Fruit fly (Drosophila melanogaster): ENCODE measurements around the gene Ir92a.

The Ir92a gene

dm6 chr3R:20338673-20339072 lies at the start of gene Ir92a:
TSS of gene Ir92a (plus strand) at chr3R:20338973.
- TF ChIP-seq CG17801 (GFP tag; optimal IDR thresholded peaks at IDR 0.05; ENCODE audit: partially characterized antibody) = no peak

dm6 chr3R:20291106-20291505 lies 47.7 kb upstream of the Ir92a start:
- TF ChIP-seq CG17801 (GFP tag; optimal IDR thresholded peaks at IDR 0.05; ENCODE audit: partially characterized antibody) = no peak

DNA sequence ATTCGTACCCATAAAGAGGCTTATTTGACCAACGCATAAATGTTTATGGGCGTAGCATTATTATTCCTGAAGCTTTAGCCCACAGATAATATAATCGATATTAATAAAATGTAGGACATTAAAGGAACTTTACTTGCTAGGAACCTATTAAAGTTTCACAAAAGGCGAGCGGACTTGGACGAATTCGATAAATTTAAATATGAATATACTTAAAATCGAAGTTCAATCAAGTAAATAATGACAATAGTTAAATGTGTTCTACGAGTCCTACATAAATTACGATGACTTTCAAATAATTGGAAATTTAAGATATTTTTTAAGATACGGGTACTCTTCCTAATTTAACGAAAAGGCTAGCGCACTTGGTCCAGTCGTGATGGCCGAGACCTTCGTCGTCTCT lies 47.2 kb upstream of the Ir92a start:
- TF ChIP-seq CG17801 (GFP tag; optimal IDR thresholded peaks at IDR 0.05; ENCODE audit: partially characterized antibody) = no peak

dm6 chr3R:20292030-20292879 lies 46.5 kb upstream of the Ir92a start:
- TF ChIP-seq CG17801 (GFP tag; optimal IDR thresholded peaks at IDR 0.05; ENCODE audit: partially characterized antibody) = peak; percentile 14

dm6 chr3R:20292880-20293491 lies 45.8 kb upstream of the Ir92a start:
- TF ChIP-seq CG17801 (GFP tag; optimal IDR thresholded peaks at IDR 0.05; ENCODE audit: partially characterized antibody) = no peak

- TF ChIP-seq CG17801 (GFP tag; optimal IDR thresholded peaks at IDR 0.05; ENCODE audit: partially characterized antibody) = no peak
Observed at dm6 chr3R:20293661-20294060, 45.1 kb upstream of the Ir92a start.

DNA sequence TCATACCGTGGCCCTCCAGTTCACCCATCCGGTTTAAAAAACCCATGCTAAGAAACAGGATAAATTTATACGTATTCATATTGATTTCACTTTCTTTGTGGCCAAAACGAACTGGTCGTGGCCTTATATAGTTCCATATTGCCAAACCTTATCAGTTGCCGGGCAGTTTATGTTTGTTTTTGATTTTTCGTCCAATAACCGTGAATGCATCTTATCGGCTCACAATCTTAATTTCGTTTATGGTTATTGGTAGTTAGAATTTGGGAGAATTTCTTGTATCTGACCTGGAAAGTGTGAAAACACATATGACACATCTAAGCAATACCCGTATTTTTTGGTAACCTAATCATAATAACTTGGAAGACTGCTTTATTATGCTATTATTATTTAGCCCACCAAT lies 33.9 kb upstream of the Ir92a start, which contains the start of gene CG4367:
CG4367 (minus strand) TSS at position 101 of the 400 bp plus-strand sequence.
- no peak for TF ChIP-seq CG17801 (GFP tag; optimal IDR thresholded peaks at IDR 0.05; ENCODE audit: partially characterized antibody)

DNA sequence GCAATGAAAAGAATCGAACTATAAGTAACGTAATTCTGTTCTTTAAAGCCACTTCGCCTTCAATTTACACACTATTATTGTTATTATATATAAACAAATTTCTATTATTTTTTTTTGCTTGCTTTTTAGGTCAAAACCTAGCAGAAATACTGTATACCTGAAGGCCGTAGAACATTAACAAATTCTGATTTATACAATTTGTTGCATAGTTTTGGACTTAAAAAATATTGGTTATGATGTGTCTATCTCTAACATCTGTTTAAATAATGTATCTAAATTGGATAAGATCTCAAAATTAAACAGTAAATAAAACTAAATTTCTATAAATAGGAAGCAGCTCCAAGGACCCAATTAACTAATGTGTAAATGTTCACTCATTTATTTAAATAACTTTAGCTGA lies 32.9 kb upstream of the Ir92a start:
- peak; percentile 49 for TF ChIP-seq CG17801 (GFP tag; optimal IDR thresholded peaks at IDR 0.05; ENCODE audit: partially characterized antibody)

DNA sequence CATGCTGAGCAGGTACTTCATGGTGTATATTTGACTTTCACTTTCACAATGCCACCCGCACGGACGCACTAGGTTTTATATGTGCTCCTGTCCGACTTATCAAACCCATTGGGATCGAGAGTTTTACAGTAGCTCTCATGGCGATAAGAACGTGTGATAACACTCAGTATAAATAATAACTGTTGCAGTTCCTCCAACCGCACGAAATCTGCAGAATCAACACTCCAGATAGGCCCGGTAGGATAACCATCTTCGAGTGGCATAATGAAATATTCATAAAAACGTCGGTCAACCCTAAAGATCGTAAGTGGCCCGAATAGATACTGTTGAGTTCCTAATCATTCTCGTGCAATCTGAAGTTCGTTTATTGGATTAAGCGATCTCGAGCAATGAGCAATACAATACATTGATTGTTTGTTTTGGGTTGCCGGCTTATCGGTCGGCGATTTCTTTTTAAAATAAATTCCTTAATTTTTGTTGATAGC lies 31.2 kb upstream of the Ir92a start, which contains the start of gene CG4362:
CG4362 (minus strand) TSS at position 51 of the 485 bp plus-strand sequence.
- TF ChIP-seq CG17801 (GFP tag; optimal IDR thresholded peaks at IDR 0.05; ENCODE audit: partially characterized antibody) = no peak

dm6 chr3R:20308972-20309660 lies 29.7 kb upstream of the Ir92a start, which contains the start of gene Orp8:
TSS of gene Orp8 (plus strand) at chr3R:20309344.
- TF ChIP-seq CG17801 (GFP tag; optimal IDR thresholded peaks at IDR 0.05; ENCODE audit: partially characterized antibody) = peak; percentile 87

DNA sequence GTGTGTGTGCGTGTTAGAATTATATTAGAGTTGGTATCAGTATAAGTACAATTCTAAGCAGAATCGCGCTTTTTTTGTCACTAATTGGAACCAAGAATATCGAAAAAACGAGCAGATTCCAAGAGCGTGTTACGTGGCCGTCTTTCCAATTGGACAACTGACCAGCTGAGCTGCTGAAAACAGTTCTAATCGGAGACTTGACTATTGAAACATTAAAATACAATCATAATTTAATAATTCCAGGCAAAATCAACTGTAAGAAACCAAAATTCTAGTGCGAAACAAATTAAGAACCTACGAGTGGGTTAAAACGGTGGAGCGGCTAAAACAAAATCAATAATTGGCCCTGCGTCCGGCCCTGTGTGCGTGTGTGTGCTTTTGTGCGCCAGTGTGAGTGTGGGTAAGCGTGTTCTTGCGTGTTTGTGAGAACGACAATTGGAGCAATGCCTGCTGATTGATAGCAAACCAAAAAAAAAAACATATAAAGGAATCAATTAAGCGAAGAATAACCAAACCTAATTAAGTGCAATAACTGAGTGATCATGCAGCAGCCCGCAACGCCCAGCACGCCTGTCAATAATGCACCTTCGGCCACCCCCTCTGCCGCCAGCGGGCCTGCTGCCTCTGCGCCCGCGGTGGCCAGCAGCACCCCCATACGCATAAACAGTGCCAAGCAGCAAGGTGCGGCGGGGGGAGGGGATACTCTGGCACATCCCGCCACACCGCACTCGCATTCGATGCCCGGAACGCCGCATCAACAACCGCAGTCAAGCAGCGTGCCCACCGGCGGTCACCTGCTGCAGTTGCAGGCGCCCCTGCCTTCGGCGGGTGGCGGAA lies 28.9 kb upstream of the Ir92a start:
- no peak for TF ChIP-seq CG17801 (GFP tag; optimal IDR thresholded peaks at IDR 0.05; ENCODE audit: partially characterized antibody)

dm6 chr3R:20310498-20310822 lies 28.3 kb upstream of the Ir92a start:
- no peak for TF ChIP-seq CG17801 (GFP tag; optimal IDR thresholded peaks at IDR 0.05; ENCODE audit: partially characterized antibody)

dm6 chr3R:20310905-20311304 lies 27.9 kb upstream of the Ir92a start:
- no peak for TF ChIP-seq CG17801 (GFP tag; optimal IDR thresholded peaks at IDR 0.05; ENCODE audit: partially characterized antibody)

DNA sequence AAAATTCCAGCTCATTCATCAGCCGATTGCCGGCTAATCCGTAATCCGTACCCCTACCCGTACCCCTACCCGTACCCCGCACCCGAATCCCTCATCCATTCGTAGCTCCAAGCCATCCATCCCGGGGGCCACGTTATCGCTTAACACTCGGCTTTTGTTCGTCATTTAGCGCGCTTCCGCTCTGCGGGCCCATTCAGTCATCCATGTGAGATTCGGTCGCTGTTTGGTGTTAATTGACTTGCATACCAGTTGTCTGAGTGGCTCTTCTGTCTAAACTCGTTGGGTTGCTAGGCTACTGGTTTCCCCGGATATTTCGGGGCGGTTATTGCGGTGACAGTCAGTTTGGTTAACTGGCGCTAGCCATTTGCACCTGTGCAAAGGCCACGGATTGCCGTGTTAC lies 27.4 kb upstream of the Ir92a start:
- TF ChIP-seq CG17801 (GFP tag; optimal IDR thresholded peaks at IDR 0.05; ENCODE audit: partially characterized antibody) = no peak

DNA sequence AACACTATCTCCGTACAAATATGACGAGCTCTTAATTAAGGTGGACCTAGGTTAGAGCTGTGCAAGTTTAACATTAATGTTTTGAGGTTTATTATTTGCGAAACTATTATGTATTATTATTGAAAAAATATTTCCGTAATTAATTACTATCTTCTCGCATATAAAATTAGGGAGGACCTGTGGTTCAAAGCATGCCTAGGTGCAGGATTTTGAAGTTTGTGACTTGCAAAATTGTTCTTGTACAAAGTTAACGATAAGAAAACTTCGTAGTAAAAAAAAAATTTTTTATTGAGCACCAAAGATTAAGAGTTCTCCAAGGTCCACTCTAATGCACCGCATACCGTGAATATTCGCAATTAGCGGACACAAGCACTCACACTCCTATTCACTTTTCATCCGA lies 25.9 kb upstream of the Ir92a start:
- TF ChIP-seq CG17801 (GFP tag; optimal IDR thresholded peaks at IDR 0.05; ENCODE audit: partially characterized antibody) = peak; percentile 85
